Fruit fly (Drosophila melanogaster) S2 (cell line): ENCODE measurements around the gene CG1273.

Experiments
- CG8478 ChIP-seq: fragments of >200 bp; optimal IDR thresholded peaks from 2 replicates; lab custom pipeline; 2018
- CTCF ChIP-seq, 2 experiments: fragments of >200 bp; optimal IDR thresholded peaks; 2 replicates each; lab custom pipeline; 2018

CG1273 gene

DNA sequence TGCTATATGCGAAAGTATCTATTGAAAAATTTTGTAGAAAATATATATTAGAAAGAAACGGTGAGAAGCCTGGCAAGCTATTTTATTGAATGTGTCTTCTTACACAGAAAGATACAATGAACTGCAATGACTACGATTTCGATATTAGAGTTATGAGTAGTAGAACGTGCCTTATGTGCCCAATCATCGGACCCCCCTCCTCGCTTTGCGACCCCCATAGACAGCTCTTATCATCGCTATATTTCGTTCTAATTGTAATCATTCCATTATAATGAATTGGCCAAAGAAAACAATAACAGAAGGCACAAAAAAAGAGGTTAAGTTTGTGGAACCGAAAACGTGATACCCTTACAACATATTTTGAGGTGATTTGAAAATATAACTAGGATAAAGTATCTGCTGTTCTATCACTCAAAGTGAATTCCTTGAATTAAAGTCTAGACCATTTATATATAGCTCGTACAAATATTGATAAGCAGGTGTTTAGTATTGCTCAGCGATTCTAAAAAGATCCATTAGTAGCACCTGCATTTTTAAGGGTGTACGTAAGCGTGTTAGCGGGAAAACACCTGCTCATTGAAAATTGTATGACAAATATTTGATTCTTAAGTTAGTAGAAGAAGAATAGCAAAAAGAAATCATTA lies 30.7 kb upstream of the CG1273 start:
- TF ChIP-seq CG8478 (lab: Kevin White, UChicago), result no peak
- no peak for TF ChIP-seq CTCF (optimal IDR thresholded peaks at IDR 0.05; lab: Kevin White, UChicago)

DNA sequence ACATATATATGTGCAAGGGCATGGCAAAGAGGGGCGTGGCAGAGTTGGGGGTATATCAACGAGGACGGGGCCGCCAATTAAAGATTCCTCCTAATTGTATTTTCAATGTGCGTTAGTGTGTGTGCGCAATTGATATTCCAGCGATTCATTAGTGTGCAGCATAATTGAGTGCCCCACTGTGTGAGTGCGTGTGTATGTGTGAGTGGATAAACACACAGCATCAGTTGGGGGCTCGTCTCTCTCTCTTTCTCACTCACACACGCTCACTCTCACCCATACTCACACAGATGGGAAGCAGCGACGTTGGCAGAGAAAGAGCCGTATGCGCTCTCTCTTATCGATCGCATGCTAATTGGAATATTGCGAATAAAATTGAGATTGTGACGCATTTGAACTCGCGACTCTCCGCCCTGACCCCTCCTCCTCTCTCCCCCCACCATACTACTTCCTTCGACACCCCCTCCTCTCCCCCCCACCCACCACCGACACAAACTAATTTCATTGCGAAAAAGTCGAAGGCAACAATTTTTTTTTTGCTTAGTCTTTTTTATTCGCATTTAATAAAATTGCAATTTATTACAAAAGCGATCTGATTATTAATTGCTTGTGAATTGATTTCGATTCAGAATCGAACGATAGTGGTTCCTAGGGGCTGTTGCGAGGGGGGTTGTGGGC lies 29.8 kb upstream of the CG1273 start:
- TF ChIP-seq CG8478 (lab: Kevin White, UChicago) (peak; percentile 76), CTCF (optimal IDR thresholded peaks at IDR 0.05; lab: Kevin White, UChicago) (no peak)

DNA sequence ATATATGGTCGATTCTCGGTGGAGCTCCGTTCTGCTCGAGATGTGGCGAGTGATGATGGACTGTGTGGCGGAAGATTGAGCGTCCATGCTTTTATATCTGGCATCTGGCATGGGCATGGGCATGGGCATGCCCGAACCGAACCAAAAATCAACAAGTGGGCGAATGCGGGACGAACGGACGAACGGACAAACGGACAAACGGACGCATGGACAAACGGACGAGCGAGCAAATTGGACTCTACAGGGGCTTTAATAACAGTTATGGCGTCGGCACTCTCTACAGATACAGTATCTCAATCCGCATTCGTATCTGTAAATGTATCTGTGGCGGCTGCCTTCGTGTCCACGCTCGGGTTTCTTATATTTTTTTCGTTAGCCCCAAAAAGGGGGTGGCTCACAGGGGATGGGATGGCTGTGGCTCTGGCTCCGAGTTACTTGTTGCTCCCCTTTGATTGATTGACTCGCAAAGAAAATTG lies 27.4 kb upstream of the CG1273 start, which contains the start of gene ImpL2:
ImpL2 (minus strand) TSS at position 51 of the 476 bp plus-strand sequence.
- no peak for TF ChIP-seq CG8478 (lab: Kevin White, UChicago)
- TF ChIP-seq CTCF (optimal IDR thresholded peaks at IDR 0.05; lab: Kevin White, UChicago), result no peak

DNA sequence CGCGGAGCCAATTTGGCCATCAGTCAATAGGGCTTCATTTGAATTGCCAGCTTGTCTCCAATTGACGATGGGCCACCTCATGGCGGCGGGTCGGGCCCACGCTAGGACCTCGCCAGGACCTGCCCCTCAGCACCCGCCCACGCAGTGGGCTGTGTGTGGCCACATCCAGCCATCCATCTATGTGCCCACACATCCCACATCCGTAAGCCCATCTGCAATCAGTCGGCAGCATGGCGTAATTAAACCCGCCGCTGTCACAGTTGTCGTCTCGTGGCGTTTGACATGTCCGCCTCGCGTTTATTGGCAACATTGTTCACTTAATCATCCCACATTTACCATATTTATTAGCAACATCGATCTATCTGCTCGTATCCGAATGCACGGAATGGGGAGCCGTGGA lies 25.3 kb upstream of the CG1273 start:
- TF ChIP-seq CG8478 (lab: Kevin White, UChicago) (no peak), CTCF (optimal IDR thresholded peaks at IDR 0.05; lab: Kevin White, UChicago) (no peak)

DNA sequence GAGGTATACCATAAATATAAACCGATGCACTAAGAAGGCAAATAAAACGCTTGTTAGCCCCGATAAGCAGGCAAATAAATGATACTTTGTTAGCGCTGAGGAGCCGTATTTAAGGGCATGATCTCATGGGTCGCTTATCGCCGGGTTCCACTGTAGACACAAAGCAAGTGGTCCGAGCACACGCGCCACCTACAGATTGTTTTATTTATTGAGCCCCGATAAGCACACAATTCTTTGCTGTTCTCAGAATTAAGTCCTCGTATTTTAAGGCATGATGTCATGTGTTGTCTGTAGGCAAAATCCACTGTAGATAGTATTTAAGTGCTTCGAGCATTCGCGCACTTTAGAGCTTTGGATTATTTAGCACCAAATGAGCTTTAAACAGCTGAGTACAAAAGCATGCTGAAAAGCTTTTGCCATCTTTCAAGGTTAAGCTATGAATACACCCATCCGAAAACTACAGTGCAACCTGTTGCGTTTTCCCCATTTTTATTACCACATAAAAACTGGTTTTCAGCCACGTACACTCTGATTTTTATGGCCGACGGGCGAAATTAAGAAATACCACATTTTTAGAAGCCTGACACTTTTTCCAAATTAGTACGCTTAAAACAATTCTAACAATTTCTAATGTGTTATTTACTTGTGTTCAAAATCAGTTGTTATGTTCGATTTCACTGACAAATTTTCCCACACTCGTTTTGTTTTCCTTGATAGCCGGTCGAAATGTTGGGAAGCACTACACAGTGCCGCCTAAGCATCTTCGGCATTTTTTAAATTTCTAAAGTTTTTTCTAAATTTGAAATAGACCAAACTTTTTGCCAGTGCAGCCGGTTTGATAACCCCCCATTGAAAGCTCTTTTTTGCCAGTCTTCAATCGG lies 23.8 kb upstream of the CG1273 start, which contains the start of gene Sqor:
Sqor (plus strand) TSS at position 732 of the 881 bp plus-strand sequence.
- TF ChIP-seq CTCF (optimal IDR thresholded peaks at IDR 0.05; lab: Kevin White, UChicago), result peak; percentile 89 to 94
- TF ChIP-seq CG8478 (lab: Kevin White, UChicago), result no peak

DNA sequence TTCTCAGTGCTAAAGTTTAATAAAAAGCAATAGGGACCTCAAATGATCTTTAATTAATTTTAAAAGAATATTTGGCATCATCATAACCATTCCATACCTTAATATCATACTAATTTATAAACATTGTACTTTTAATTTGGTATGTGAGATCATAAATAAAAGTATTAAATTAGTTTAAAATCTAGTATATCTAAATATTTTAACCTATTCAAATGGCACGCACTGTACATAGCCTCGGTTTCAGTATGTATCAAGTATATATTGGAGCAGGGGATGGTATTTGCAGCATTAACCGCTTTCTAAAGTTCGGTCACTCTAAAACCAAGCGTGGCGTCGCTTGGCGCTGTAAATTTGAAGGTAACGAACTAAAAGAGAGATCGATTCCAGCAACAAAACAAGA lies 21.1 kb upstream of the CG1273 start, which contains the start of gene pav:
pav (plus strand) TSS at position 307 of the 400 bp plus-strand sequence.
- TF ChIP-seq CTCF (optimal IDR thresholded peaks at IDR 0.05; lab: Kevin White, UChicago), result no peak
- TF ChIP-seq CG8478 (lab: Kevin White, UChicago), result no peak

DNA sequence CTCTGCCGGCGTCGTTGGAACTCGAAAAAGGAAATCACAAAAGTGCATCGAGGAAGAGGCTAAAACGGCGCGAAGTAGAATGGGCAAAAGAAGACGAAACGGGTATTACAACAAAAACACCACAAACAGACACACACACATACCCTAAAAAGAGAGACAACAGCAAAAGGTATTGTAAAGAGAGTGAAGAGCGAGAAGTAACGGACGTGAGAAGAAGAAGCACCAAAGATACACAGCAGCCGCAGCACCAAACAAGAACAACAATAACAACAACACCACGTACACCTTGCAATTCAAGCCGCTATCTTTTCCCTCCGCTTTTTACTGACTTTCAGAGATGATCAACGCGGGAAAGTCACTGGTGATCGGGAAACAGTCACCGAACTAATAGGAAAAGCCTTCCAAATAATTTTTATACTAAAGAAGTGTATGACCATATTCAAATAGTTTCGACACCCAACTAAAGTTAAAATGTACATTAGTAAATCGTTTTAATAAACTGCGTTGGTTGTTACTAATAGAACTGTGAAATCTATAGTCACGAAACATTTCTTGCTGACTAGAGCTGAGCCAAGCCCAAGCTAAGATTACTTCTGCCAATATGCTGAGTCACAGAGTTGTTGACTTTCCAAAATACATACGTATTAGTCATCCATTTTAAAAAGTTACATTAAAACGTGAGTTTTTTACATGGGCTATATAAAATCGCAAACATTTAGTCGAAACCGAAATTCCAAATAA lies 11.2 kb upstream of the CG1273 start:
- no peak for TF ChIP-seq CG8478 (lab: Kevin White, UChicago)
- TF ChIP-seq CTCF (optimal IDR thresholded peaks at IDR 0.05; lab: Kevin White, UChicago), result no peak

DNA sequence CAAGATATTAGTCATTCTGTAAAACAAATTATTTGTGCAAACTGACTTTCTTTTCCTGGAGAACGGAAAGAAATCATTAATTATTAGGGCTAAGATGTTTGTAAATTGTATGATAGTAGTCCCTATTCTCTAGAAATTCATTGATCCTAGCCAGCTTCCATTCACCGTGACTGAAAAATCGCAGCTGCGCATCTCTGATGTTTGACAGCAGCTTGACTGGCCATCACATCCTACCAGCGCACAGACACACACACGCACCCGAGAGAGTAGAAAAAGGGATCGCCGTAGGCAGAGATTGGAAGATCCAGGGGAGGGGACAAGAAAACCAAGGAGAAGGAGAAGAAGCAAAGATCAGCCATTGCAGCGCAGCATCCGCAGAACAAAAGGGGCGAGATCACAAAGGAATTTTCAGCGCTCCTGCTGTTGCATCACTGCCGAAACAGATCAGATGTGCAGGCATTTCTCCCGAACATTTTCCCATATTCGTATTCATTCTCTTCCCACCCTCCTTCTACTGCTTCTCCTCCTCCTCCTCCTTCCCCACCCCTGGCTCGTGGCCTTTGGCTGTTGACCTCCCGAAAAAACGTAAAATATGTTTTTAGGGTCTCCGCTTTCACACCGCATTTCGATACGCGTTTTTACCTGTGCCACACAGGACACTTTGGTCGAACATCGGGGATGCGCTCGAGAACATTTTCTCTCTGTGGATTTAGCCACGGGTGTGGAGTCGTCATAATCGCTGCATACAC lies 10.5 kb upstream of the CG1273 start:
- TF ChIP-seq CTCF (optimal IDR thresholded peaks at IDR 0.05; lab: Kevin White, UChicago), result no peak
- TF ChIP-seq CG8478 (lab: Kevin White, UChicago), result no peak

DNA sequence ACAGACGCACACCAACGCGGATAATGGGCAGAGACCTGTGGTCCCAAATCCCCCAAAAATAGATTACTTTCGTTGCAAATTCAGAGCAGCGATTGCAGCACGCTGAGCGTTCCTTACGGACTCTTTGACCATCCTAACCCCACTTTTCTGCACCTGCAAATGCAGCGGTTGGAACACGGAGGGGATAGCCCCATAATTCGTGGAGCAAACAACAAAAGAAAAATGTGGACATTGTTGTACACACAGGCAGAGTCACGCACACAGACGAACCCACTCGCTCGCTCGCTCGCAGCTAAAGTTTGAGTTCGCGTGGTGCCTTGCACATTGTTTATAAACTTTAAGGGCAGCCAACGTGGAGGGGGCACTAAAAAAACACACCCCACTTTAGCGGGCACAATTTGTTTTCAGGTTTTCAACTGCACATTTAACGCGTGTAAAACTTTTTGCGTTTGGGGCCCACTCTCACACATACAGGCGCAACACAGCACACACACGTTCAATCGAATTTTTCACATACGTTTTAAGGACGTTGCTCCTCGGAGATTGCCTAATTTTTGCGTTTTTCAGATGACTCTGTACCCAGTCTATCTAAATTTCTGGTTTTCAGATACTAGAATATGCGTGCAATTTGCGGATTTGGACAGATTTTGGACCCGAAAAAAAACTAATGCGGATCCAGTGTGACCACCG lies 9.8 kb upstream of the CG1273 start:
- TF ChIP-seq CTCF (optimal IDR thresholded peaks at IDR 0.05; lab: Kevin White, UChicago) (no peak), CG8478 (lab: Kevin White, UChicago) (no peak)

DNA sequence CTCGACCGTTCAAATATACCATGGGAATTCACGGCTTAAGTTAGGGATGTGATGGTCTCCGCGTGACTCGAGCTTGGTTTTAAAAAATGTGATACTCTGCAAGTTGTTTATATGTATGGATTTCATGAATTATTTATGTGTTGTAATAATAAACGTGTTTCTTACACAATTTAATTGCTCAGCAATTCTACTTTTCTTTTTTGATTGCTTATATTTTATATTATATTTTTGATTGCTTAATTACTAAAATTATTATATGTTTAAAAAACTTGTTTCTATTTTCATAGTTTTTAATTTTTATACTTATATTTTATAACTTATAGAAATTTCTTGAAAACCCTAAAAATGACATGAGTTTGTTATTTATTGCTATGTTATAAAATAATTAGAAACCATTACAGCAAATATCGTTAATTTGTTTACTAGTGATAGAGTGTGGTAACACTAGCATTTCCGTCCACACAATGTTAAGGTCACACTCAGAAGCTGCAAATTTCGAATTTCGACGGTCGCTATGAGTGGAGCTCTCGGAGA lies 9.2 kb upstream of the CG1273 start, which contains the start of the genes ago and CG1265:
ago (minus strand) TSS at position 6 of the 534 bp plus-strand sequence.
CG1265 (plus strand) TSS at position 476 of the 534 bp plus-strand sequence.
- TF ChIP-seq CG8478 (lab: Kevin White, UChicago) (no peak), CTCF (optimal IDR thresholded peaks at IDR 0.05; lab: Kevin White, UChicago) (no peak)

DNA sequence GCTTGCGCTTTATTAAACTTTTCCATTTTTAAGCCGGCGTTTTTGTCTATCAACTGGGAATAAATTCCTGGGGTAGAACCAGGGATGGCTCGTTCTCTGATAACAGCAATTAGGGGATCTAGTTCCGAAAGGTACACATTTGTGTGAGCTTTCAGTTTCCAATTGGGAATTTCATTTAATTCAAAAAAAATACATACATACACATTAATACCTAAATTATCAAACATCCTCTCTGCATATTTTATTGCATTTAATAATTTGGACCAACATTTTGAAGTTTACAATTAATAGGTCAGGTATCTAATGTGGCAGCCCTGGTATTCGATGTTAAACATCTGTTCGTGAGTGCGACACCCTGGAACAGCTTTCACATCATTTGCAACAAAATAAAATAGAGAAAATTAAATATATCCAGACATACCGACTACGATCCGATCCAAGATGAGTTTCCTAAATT lies 4.4 kb upstream of the CG1273 start, which contains the start of the genes CG15011 and CG1309:
CG15011 (minus strand) TSS at position 51 of the 457 bp plus-strand sequence.
CG1309 (plus strand) TSS at position 329 of the 457 bp plus-strand sequence.
- peak in 1 of 2 experiments; percentile 2 for TF ChIP-seq CTCF (optimal IDR thresholded peaks at IDR 0.05; lab: Kevin White, UChicago)
- no peak for TF ChIP-seq CG8478 (lab: Kevin White, UChicago)

DNA sequence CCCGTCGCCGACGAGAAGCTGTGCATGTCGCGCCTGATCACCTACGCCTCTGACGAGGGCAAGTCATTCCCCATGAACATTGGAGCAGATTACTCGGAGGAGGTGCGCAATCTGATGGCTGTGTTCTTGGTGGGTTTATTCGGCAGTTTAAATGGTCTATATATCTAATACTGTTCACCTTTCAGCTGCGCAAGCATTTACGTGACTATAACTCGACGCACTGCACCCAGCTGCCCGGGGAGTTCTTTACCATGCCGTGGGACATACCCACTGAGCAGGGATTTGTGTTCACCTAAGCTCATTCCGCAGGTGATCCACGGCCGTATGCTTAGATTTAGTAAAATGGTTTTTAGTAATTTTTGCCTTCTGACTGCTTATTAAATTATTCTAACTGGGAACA lies 2.3 kb upstream of the CG1273 start:
- TF ChIP-seq CG8478 (lab: Kevin White, UChicago) (no peak), CTCF (optimal IDR thresholded peaks at IDR 0.05; lab: Kevin White, UChicago) (no peak)
